Worm (Caenorhabditis elegans) whole organism, late embryonic: Measurements from ENCODE around the gene C54H2.4.
A peak's percentile ranks its signal among the peaks of the same experiment; 100 is the strongest.

Experiments used
- C38D4.7 ChIP-seq: fragments of 200-800 bp; sonication (Bioruptor generic); optimal IDR thresholded peaks from 2 replicates; lab custom pipeline; 2018; ENCODE audit warnings: mild to moderate bottlenecking, missing genetic modification characterization, moderate library complexity, missing compliant biosample characterization
- F13H6.1 ChIP-seq: sonication (generic microtip); optimal IDR thresholded peaks from 2 replicates; lab custom pipeline; 2016; ENCODE audit warnings: missing genetic modification characterization, missing compliant biosample characterization
- K09A11.1 ChIP-seq: sonication (generic microtip); optimal IDR thresholded peaks from 2 replicates; lab custom pipeline; 2017; ENCODE audit warnings: antibody characterized with exemption, mild to moderate bottlenecking, missing genetic modification characterization, missing compliant biosample characterization; ENCODE audit not compliant: insufficient read depth
- T23F11.4 ChIP-seq: fragments of 200-800 bp; sonication (Bioruptor generic); optimal IDR thresholded peaks from 2 replicates; lab custom pipeline; 2018; ENCODE audit warnings: mild to moderate bottlenecking, missing genetic modification characterization, missing compliant biosample characterization
- Y22D7AL.16 ChIP-seq: sonication (generic microtip); optimal IDR thresholded peaks from 2 replicates; lab custom pipeline; 2016; ENCODE audit warnings: missing genetic modification characterization, missing compliant biosample characterization
- ahr-1 ChIP-seq: sonication (generic microtip); optimal IDR thresholded peaks from 2 replicates; lab custom pipeline; 2016; ENCODE audit warnings: missing genetic modification characterization, missing compliant biosample characterization
- ama-1 ChIP-seq: fragments of 150-350 bp; optimal IDR thresholded peaks from 2 replicates; lab custom pipeline; 2014
- ceh-14 ChIP-seq: sonication (generic microtip); optimal IDR thresholded peaks from 2 replicates; lab custom pipeline; 2016; ENCODE audit warnings: missing genotype, missing genetic modification characterization, missing compliant biosample characterization
- ceh-19 ChIP-seq: fragments of 200-800 bp; sonication (Bioruptor generic); optimal IDR thresholded peaks from 2 replicates; lab custom pipeline; 2018; ENCODE audit warnings: mild to moderate bottlenecking, missing genetic modification characterization, missing compliant biosample characterization
- ceh-2 ChIP-seq: sonication (generic microtip); optimal IDR thresholded peaks from 2 replicates; lab custom pipeline; 2016; ENCODE audit warnings: missing genotype, missing genetic modification characterization, missing compliant biosample characterization
- ceh-45 ChIP-seq: fragments of 200-800 bp; sonication (Bioruptor generic); IDR thresholded peaks from 2 replicates; pipeline ENCODE4 v1.3.6; 2022; ENCODE audit warnings: missing genetic modification reagents, missing genetic modification characterization, missing compliant biosample characterization
- ceh-48 ChIP-seq: sonication (generic microtip); optimal IDR thresholded peaks from 2 replicates; lab custom pipeline; 2016; ENCODE audit warnings: missing genetic modification characterization, inconsistent platforms, missing compliant biosample characterization
- ceh-6 ChIP-seq: fragments of 200-800 bp; sonication (Bioruptor generic); optimal IDR thresholded peaks from 2 replicates; lab custom pipeline; 2018; ENCODE audit warnings: mild to moderate bottlenecking, missing genetic modification characterization, missing compliant biosample characterization
- che-1 ChIP-seq: sonication (generic microtip); optimal IDR thresholded peaks from 2 replicates; lab custom pipeline; 2016; ENCODE audit warnings: mild to moderate bottlenecking, missing genetic modification characterization, missing compliant biosample characterization
- dve-1 ChIP-seq: sonication (generic microtip); optimal IDR thresholded peaks from 2 replicates; lab custom pipeline; 2017; ENCODE audit warnings: antibody characterized with exemption, mild to moderate bottlenecking, missing genetic modification characterization, missing compliant biosample characterization
- elt-2 ChIP-seq: sonication (generic microtip); optimal IDR thresholded peaks from 2 replicates; lab custom pipeline; 2016; ENCODE audit warnings: missing genetic modification reagents, missing genetic modification characterization, missing compliant biosample characterization
- elt-4 ChIP-seq: sonication (generic microtip); optimal IDR thresholded peaks from 2 replicates; lab custom pipeline; 2016; ENCODE audit warnings: missing genetic modification characterization, missing compliant biosample characterization
- ets-4 ChIP-seq: sonication (generic microtip); optimal IDR thresholded peaks from 2 replicates; lab custom pipeline; 2016; ENCODE audit warnings: missing genetic modification characterization, missing compliant biosample characterization
- fkh-10 ChIP-seq: fragments of 150-350 bp; optimal IDR thresholded peaks from 2 replicates; lab custom pipeline; 2014; ENCODE audit warnings: missing biosample characterization, missing genetic modification reagents, missing genetic modification characterization
- fkh-6 ChIP-seq: sonication (generic microtip); optimal IDR thresholded peaks from 2 replicates; lab custom pipeline; 2016; ENCODE audit warnings: missing genetic modification characterization, missing compliant biosample characterization
- gmeb-2 ChIP-seq: sonication (generic microtip); optimal IDR thresholded peaks from 2 replicates; lab custom pipeline; 2016; ENCODE audit warnings: missing genetic modification characterization, inconsistent platforms, missing compliant biosample characterization
- hlh-15 ChIP-seq: sonication (generic microtip); optimal IDR thresholded peaks from 2 replicates; lab custom pipeline; 2016; ENCODE audit warnings: missing genetic modification characterization, missing compliant biosample characterization
- hlh-6 ChIP-seq: sonication (generic microtip); optimal IDR thresholded peaks from 2 replicates; lab custom pipeline; 2016; ENCODE audit warnings: missing genotype, missing genetic modification characterization, missing compliant biosample characterization
- hlh-8 ChIP-seq: sonication (generic microtip); optimal IDR thresholded peaks from 2 replicates; lab custom pipeline; 2016; ENCODE audit warnings: missing genotype, missing genetic modification characterization, missing compliant biosample characterization
- lin-11 ChIP-seq: fragments of 200-800 bp; sonication (Bioruptor generic); optimal IDR thresholded peaks from 2 replicates; lab custom pipeline; 2018; ENCODE audit warnings: mild to moderate bottlenecking, missing genetic modification characterization, missing compliant biosample characterization
- nhr-11 ChIP-seq: fragments of 150-350 bp; optimal IDR thresholded peaks from 2 replicates; lab custom pipeline; 2014; ENCODE audit warnings: missing biosample characterization, missing genetic modification characterization
- pha-2 ChIP-seq: sonication (generic microtip); optimal IDR thresholded peaks from 2 replicates; lab custom pipeline; 2017; ENCODE audit warnings: mild to moderate bottlenecking, missing genetic modification characterization, missing compliant biosample characterization
- pha-4 ChIP-seq: fragments of 150-350 bp; optimal IDR thresholded peaks from 2 replicates; lab custom pipeline; 2018; ENCODE audit warnings: missing biosample characterization, missing genetic modification reagents, missing genetic modification characterization
- pqm-1 ChIP-seq: sonication (generic microtip); optimal IDR thresholded peaks from 2 replicates; lab custom pipeline; 2016; ENCODE audit warnings: missing genetic modification characterization, missing compliant biosample characterization
- ref-2 ChIP-seq: sonication (generic microtip); optimal IDR thresholded peaks from 2 replicates; lab custom pipeline; 2016; ENCODE audit warnings: missing genetic modification characterization, missing compliant biosample characterization
- sdc-2 ChIP-seq: sonication (generic microtip); optimal IDR thresholded peaks from 2 replicates; lab custom pipeline; 2016; ENCODE audit warnings: missing genotype, missing genetic modification characterization, missing compliant biosample characterization
- syd-9 ChIP-seq: sonication (generic microtip); optimal IDR thresholded peaks from 2 replicates; lab custom pipeline; 2016; ENCODE audit warnings: mild to moderate bottlenecking, missing genetic modification characterization, moderate library complexity, missing compliant biosample characterization
- unc-3 ChIP-seq, 2 experiments: fragments of 200-800 bp in 1 of 2; sonication (Bioruptor generic) in 1 of 2; sonication (generic microtip) in 1 of 2; conservative IDR thresholded peaks in 1 of 2; optimal IDR thresholded peaks in 1 of 2; 2 replicates each; pipeline versions ENCODE4 v1.3.6 to Lab custom; 2016 to 2022; ENCODE audit warnings: missing compliant biosample characterization in 2 of 2, missing genetic modification characterization in 2 of 2, missing genetic modification reagents in 1 of 2
- unc-42 ChIP-seq: sonication (generic microtip); optimal IDR thresholded peaks from 2 replicates; lab custom pipeline; 2016; ENCODE audit warnings: missing genotype, missing genetic modification characterization, missing compliant biosample characterization
- unc-55 ChIP-seq: sonication (generic microtip); optimal IDR thresholded peaks from 2 replicates; lab custom pipeline; 2017; ENCODE audit warnings: missing biosample characterization, missing genetic modification reagents, missing genetic modification characterization
- zip-5 ChIP-seq: sonication (generic microtip); optimal IDR thresholded peaks from 2 replicates; lab custom pipeline; 2016; ENCODE audit warnings: missing genetic modification characterization, missing compliant biosample characterization

The C54H2.4 gene

DNA sequence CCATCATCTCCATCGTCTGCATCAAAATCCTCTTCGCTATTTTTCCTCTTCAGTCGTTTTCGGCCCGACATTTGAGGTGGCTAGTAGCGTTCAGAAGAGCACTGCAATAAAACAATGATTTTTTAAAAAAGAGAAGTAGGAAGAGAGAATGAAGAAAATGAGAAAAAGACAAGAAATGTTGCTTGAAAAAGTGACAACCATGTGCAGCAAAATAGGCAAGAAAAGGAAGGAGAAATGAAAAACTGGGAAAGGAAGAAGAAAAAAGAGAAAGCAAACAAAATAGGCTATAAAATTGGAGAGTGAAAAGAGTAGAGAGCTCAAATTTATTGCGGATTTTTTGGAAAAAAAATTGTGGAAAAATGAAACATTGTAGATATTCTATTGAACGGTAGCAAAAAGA is 7.3 kb downstream of the C54H2.4 start, which contains the start of gene tag-294:
Gene tag-294 (minus strand): TSS at position 101 of the 400 bp plus-strand sequence.
- TF ChIP-seq T23F11.4 (GFP tag; lab: Kevin White, UChicago): no peak
- TF ChIP-seq pha-4 (tag; lab: Kevin White, UChicago): no peak
- TF ChIP-seq ahr-1 (tag; lab: Kevin White, UChicago): no peak
- no peak for TF ChIP-seq C38D4.7 (GFP tag; lab: Kevin White, UChicago)
- no peak for TF ChIP-seq elt-4 (tag; lab: Kevin White, UChicago)
- no peak for TF ChIP-seq ceh-48 (tag; lab: Kevin White, UChicago)
- no peak for TF ChIP-seq sdc-2 (tag; lab: Kevin White, UChicago)
- no peak for TF ChIP-seq ama-1 (lab: Kevin White, UChicago)
- TF ChIP-seq Y22D7AL.16: no peak
- TF ChIP-seq unc-55 (GFP tag; lab: Kevin White, UChicago): no peak
- TF ChIP-seq K09A11.1: no peak
- TF ChIP-seq pha-2 (tag; lab: Kevin White, UChicago): no peak
- no peak for TF ChIP-seq fkh-6 (tag; lab: Kevin White, UChicago)
- TF ChIP-seq ceh-19 (GFP tag; lab: Kevin White, UChicago): no peak
- no peak for TF ChIP-seq pqm-1
- TF ChIP-seq zip-5 (tag; lab: Kevin White, UChicago): no peak
- no peak for TF ChIP-seq gmeb-2 (tag; lab: Kevin White, UChicago)
- TF ChIP-seq che-1 (tag; lab: Kevin White, UChicago): no peak
- no peak for TF ChIP-seq dve-1
- no peak for TF ChIP-seq hlh-8 (tag; lab: Kevin White, UChicago)

- TF ChIP-seq ceh-6 (GFP tag; lab: Kevin White, UChicago) (no peak), dve-1 (no peak), ceh-14 (no peak), pha-4 (tag; lab: Kevin White, UChicago) (no peak), ama-1 (lab: Kevin White, UChicago) (no peak), F13H6.1 (tag; lab: Kevin White, UChicago) (no peak), ceh-45 (GFP tag; lab: Robert Waterston, UW) (no peak), elt-4 (tag; lab: Kevin White, UChicago) (no peak), pha-2 (tag; lab: Kevin White, UChicago) (no peak), unc-55 (GFP tag; lab: Kevin White, UChicago) (no peak), zip-5 (tag; lab: Kevin White, UChicago) (no peak), lin-11 (tag; lab: Kevin White, UChicago) (no peak), ref-2 (no peak), syd-9 (no peak), Y22D7AL.16 (no peak), nhr-11 (tag; lab: Kevin White, UChicago) (no peak)
These were observed 17.4 kb downstream of the C54H2.4 start for ce11 chrX:5753141-5753540.

ce11 chrX:5746665-5747064 is 23.9 kb downstream of the C54H2.4 start:
- TF ChIP-seq ceh-2 (tag; lab: Kevin White, UChicago) (no peak), unc-55 (GFP tag; lab: Kevin White, UChicago) (peak; percentile 43), unc-3 (GFP tag; conservative IDR thresholded peaks at IDR 0.05; lab: Robert Waterston, UW) (no peak), unc-3 (tag; optimal IDR thresholded peaks at IDR 0.05; lab: Kevin White, UChicago) (no peak), hlh-15 (tag; lab: Kevin White, UChicago) (no peak)

- no peak for TF ChIP-seq unc-42
- no peak for TF ChIP-seq fkh-10 (GFP tag; lab: Kevin White, UChicago)
- TF ChIP-seq hlh-6: no peak
- TF ChIP-seq elt-2 (tag; lab: Kevin White, UChicago): no peak
- no peak for TF ChIP-seq Y22D7AL.16
- no peak for TF ChIP-seq hlh-8 (tag; lab: Kevin White, UChicago)
- no peak for TF ChIP-seq ets-4
These were observed 27.3 kb downstream of the C54H2.4 start, which contains the start of gene gnrr-4 for ce11 chrX:5743209-5743608. Gene gnrr-4 (minus strand): TSS chrX:5743309.
